Worm (Caenorhabditis elegans) whole organism, midembryonic: ENCODE measurements around the gene R13A5.15.

Experiments
- T22C8.4 ChIP-seq: fragments of 200-800 bp; sonication (Bioruptor generic); IDR thresholded peaks from 2 replicates; pipeline ENCODE4 v1.3.6; 2022; ENCODE audit warnings: missing genetic modification characterization, missing compliant biosample characterization
- cog-1 ChIP-seq: sonication (generic microtip); optimal IDR thresholded peaks from 2 replicates; lab custom pipeline; 2016; ENCODE audit warnings: missing genetic modification characterization, missing compliant biosample characterization
- flt-1 ChIP-seq: fragments of 200-800 bp; sonication (Bioruptor generic); IDR thresholded peaks from 2 replicates; pipeline ENCODE4 v1.3.6; 2022; ENCODE audit warnings: missing genetic modification characterization, missing compliant biosample characterization
- klf-2 ChIP-seq: fragments of 200-800 bp; sonication (Bioruptor generic); conservative IDR thresholded peaks from 2 replicates; pipeline ENCODE4 v1.3.6; 2022; ENCODE audit warnings: missing genetic modification reagents, missing genetic modification characterization, missing compliant biosample characterization
- med-1 ChIP-seq: sonication (generic microtip); optimal IDR thresholded peaks from 2 replicates; lab custom pipeline; 2017; ENCODE audit warnings: missing genetic modification characterization, mild to moderate bottlenecking, missing compliant biosample characterization, antibody characterized with exemption, missing genetic modification reagents; ENCODE audit not compliant: insufficient read depth
- ref-1 ChIP-seq: fragments of 200-800 bp; sonication (Bioruptor generic); conservative IDR thresholded peaks from 2 replicates; pipeline ENCODE4 v1.3.6; 2022; ENCODE audit warnings: missing genetic modification reagents, missing genetic modification characterization, missing compliant biosample characterization
- tab-1 ChIP-seq: fragments of 200-800 bp; sonication (Bioruptor generic); IDR thresholded peaks from 2 replicates; pipeline ENCODE4 v1.3.6; 2022; ENCODE audit warnings: missing genetic modification characterization, missing compliant biosample characterization
- ztf-23 ChIP-seq: fragments of 200-800 bp; sonication (Bioruptor generic); IDR thresholded peaks from 2 replicates; pipeline ENCODE4 v1.3.6; 2022; ENCODE audit warnings: missing genetic modification reagents, missing genetic modification characterization, missing compliant biosample characterization
- ztf-29 ChIP-seq: fragments of 200-800 bp; sonication (Bioruptor generic); IDR thresholded peaks from 2 replicates; pipeline ENCODE4 v1.3.6; 2022; ENCODE audit warnings: missing genetic modification reagents, missing genetic modification characterization, missing compliant biosample characterization

DNA sequence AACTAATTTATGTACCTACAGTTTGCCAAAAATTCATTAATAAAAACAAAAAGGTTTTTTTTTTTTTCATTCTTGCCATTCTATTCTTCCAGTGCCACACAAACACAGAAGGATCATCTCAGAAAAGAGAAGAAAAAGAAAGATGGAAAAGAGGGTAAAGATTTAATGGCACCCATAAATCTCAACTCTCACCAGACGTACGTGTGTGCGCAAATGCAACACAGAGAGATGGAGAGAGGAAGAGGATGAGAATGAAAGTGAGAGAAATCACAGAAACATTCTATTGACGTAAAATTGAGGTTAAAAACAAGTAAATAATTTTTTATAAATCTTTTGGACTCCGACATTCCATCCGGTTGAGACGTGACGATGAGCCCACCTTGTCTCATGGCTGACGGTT is 43.9 kb downstream of the R13A5.15 start:
- TF ChIP-seq cog-1 (no peak), klf-2 (no peak), flt-1 (GFP tag; lab: Robert Waterston, UW) (no peak), ref-1 (GFP tag; lab: Robert Waterston, UW) (no peak), ztf-29 (no peak), T22C8.4 (no peak), med-1 (GFP tag; lab: Kevin White, UChicago) (no peak), ztf-23 (GFP tag; lab: Robert Waterston, UW) (no peak), tab-1 (GFP tag; lab: Robert Waterston, UW) (no peak)
